Fruit fly (Drosophila melanogaster) whole organism, embryonic: ENCODE results near the gene CG7766.
A peak's percentile ranks its signal among the peaks of the same experiment; 100 is the strongest.

Experiments used
- B-H2 ChIP-seq: fragments of 200-800 bp; sonication (Bioruptor generic); optimal IDR thresholded peaks from 2 replicates; lab custom pipeline; 2018; ENCODE audit warnings: missing biosample characterization, mild to moderate bottlenecking, missing genetic modification characterization
- Bgb ChIP-seq: fragments of 200-800 bp; sonication (Bioruptor generic); IDR thresholded peaks from 2 replicates; pipeline ENCODE4 v1.3.6; 2022; ENCODE audit warnings: missing biosample characterization, missing genetic modification characterization; ENCODE audit not compliant: partially characterized antibody
- CG11723 ChIP-seq: fragments of 200-800 bp; sonication (Bioruptor generic); optimal IDR thresholded peaks from 2 replicates; lab custom pipeline; 2017; ENCODE audit warnings: missing biosample characterization, mild to moderate bottlenecking, missing genetic modification characterization
- CG12071 ChIP-seq: fragments of 200-800 bp; sonication (Bioruptor generic); optimal IDR thresholded peaks from 3 replicates; lab custom pipeline; 2018; ENCODE audit warnings: missing biosample characterization, mild to moderate bottlenecking, missing genetic modification characterization
- CG13775 ChIP-seq: fragments of 200-800 bp; sonication (Bioruptor generic); optimal IDR thresholded peaks from 3 replicates; lab custom pipeline; 2017; ENCODE audit warnings: missing biosample characterization, mild to moderate bottlenecking, missing genetic modification characterization
- CG16779 ChIP-seq: fragments of 200-800 bp; sonication (Bioruptor generic); IDR thresholded peaks from 2 replicates; pipeline ENCODE4 v1.3.6; 2022; ENCODE audit warnings: missing biosample characterization, missing genetic modification characterization
- CG17361 ChIP-seq: fragments of 200-800 bp; sonication (Bioruptor generic); IDR thresholded peaks from 3 replicates; pipeline ENCODE4 v1.3.6; 2022; ENCODE audit warnings: missing biosample characterization, missing genetic modification characterization
- CG2199 ChIP-seq: fragments of 200-800 bp; sonication (Bioruptor generic); IDR thresholded peaks from 3 replicates; pipeline ENCODE4 v1.3.6; 2022; ENCODE audit warnings: missing biosample characterization, missing genetic modification characterization
- CG31365 ChIP-seq: fragments of 200-800 bp; sonication (Bioruptor generic); optimal IDR thresholded peaks from 2 replicates; lab custom pipeline; 2018; ENCODE audit warnings: missing biosample characterization, mild to moderate bottlenecking, missing genetic modification characterization
- CG32532 ChIP-seq: fragments of 200-800 bp; sonication (Bioruptor generic); IDR thresholded peaks from 2 replicates; pipeline ENCODE4 v1.3.6; 2022; ENCODE audit warnings: missing biosample characterization, missing genetic modification characterization
- CG3407 ChIP-seq: fragments of 200-800 bp; sonication (Bioruptor generic); optimal IDR thresholded peaks from 2 replicates; lab custom pipeline; 2018; ENCODE audit warnings: missing biosample characterization, mild to moderate bottlenecking, missing genetic modification characterization
- CG34376 ChIP-seq: fragments of 200-800 bp; sonication (Bioruptor generic); optimal IDR thresholded peaks from 2 replicates; lab custom pipeline; 2018; ENCODE audit warnings: missing biosample characterization, mild to moderate bottlenecking, missing genetic modification characterization
- CG4404 ChIP-seq: fragments of 200-800 bp; sonication (Bioruptor generic); IDR thresholded peaks from 2 replicates; pipeline ENCODE4 v1.3.6; 2022; ENCODE audit warnings: missing biosample characterization, missing genetic modification characterization
- CG6254 ChIP-seq: fragments of 200-800 bp; sonication (Bioruptor generic); optimal IDR thresholded peaks from 3 replicates; lab custom pipeline; 2017; ENCODE audit warnings: mild to moderate bottlenecking, missing biosample characterization, missing genetic modification reagents, missing genetic modification characterization
- CG6854 ChIP-seq: fragments of 200-800 bp; sonication (Bioruptor generic); optimal IDR thresholded peaks from 3 replicates; lab custom pipeline; 2017; ENCODE audit warnings: missing biosample characterization, mild to moderate bottlenecking, missing genetic modification characterization
- CG8478 ChIP-seq: fragments of >200 bp; optimal IDR thresholded peaks from 2 replicates; lab custom pipeline; 2018
- CG9609 ChIP-seq: fragments of 200-800 bp; sonication (Bioruptor generic); optimal IDR thresholded peaks from 3 replicates; lab custom pipeline; 2016; ENCODE audit warnings: missing biosample characterization, missing genetic modification characterization
- Dad ChIP-seq: fragments of 200-800 bp; sonication (Bioruptor generic); optimal IDR thresholded peaks from 3 replicates; lab custom pipeline; 2016; ENCODE audit warnings: missing biosample characterization, missing genetic modification characterization
- Dp ChIP-seq: fragments of 200-800 bp; sonication (Bioruptor generic); optimal IDR thresholded peaks from 2 replicates; lab custom pipeline; 2018; ENCODE audit warnings: missing biosample characterization, mild to moderate bottlenecking, missing genetic modification characterization, moderate library complexity
- HLHmδ ChIP-seq: fragments of 200-800 bp; sonication (Bioruptor generic); optimal IDR thresholded peaks from 2 replicates; lab custom pipeline; 2018; ENCODE audit warnings: missing biosample characterization, mild to moderate bottlenecking, missing genetic modification characterization, moderate library complexity
- Hr78 ChIP-seq, 2 experiments: fragments of 200-800 bp in 1 of 2; fragments of >200 bp in 1 of 2; sonication (Bioruptor generic) in 1 of 2; optimal IDR thresholded peaks; 2 replicates each; lab custom pipeline; 2017 to 2019; ENCODE audit warnings: missing biosample characterization in 2 of 2, missing genetic modification characterization in 2 of 2, mild to moderate bottlenecking in 1 of 2, moderate library complexity in 1 of 2
- Med ChIP-seq: fragments of 200-800 bp; sonication (Bioruptor generic); peaks from one replicate; lab custom pipeline; 2016; ENCODE audit warnings: missing biosample characterization, missing genetic modification characterization, mild to moderate bottlenecking, inconsistent platforms, moderate library complexity
- NC2α ChIP-seq: fragments of 200-800 bp; sonication (Bioruptor generic); optimal IDR thresholded peaks from 2 replicates; lab custom pipeline; 2016; ENCODE audit warnings: missing biosample characterization, missing genetic modification characterization
- Nf-YA ChIP-seq: fragments of 200-800 bp; sonication (Bioruptor generic); IDR thresholded peaks from 2 replicates; pipeline ENCODE4 v1.3.6; 2022; ENCODE audit warnings: missing biosample characterization, missing genetic modification characterization
- Opbp ChIP-seq: fragments of 200-800 bp; sonication (Bioruptor generic); IDR thresholded peaks from 3 replicates; pipeline ENCODE4 v1.3.6; 2022; ENCODE audit warnings: missing biosample characterization, missing genetic modification characterization; ENCODE audit not compliant: partially characterized antibody
- Optix ChIP-seq: fragments of 200-800 bp; sonication (Bioruptor generic); IDR thresholded peaks from 3 replicates; pipeline ENCODE4 v1.3.6; 2022; ENCODE audit warnings: missing biosample characterization, missing genetic modification characterization
- PHDP ChIP-seq: fragments of 200-800 bp; sonication (Bioruptor generic); optimal IDR thresholded peaks from 3 replicates; lab custom pipeline; 2018; ENCODE audit warnings: missing biosample characterization, mild to moderate bottlenecking, missing genetic modification characterization, moderate library complexity
- Usf ChIP-seq: fragments of 200-800 bp; sonication (Bioruptor generic); optimal IDR thresholded peaks from 2 replicates; lab custom pipeline; 2017; ENCODE audit warnings: missing genotype, missing biosample characterization, missing genetic modification characterization
- Xbp1 ChIP-seq: fragments of 200-800 bp; sonication (Bioruptor generic); optimal IDR thresholded peaks from 3 replicates; lab custom pipeline; 2016; ENCODE audit warnings: missing biosample characterization, mild to moderate bottlenecking, missing genetic modification characterization
- aop ChIP-seq: fragments of 200-800 bp; sonication (Bioruptor generic); IDR thresholded peaks from 2 replicates; pipeline ENCODE4 v1.3.6; 2022; ENCODE audit warnings: missing biosample characterization, missing genetic modification characterization
- bcd ChIP-seq: fragments of 200-800 bp; sonication (Bioruptor generic); optimal IDR thresholded peaks from 2 replicates; lab custom pipeline; 2017; ENCODE audit warnings: missing biosample characterization, mild to moderate bottlenecking, missing genetic modification characterization
- chm ChIP-seq: fragments of 200-800 bp; sonication (Bioruptor generic); IDR thresholded peaks from 2 replicates; pipeline ENCODE4 v1.3.6; 2022; ENCODE audit warnings: missing biosample characterization, missing genetic modification characterization
- croc ChIP-seq: fragments of 200-800 bp; sonication (Bioruptor generic); conservative IDR thresholded peaks from 3 replicates; pipeline ENCODE4 v1.3.6; 2022; ENCODE audit warnings: missing biosample characterization, missing genetic modification characterization
- dati ChIP-seq: fragments of 200-800 bp; sonication (Bioruptor generic); IDR thresholded peaks from 2 replicates; pipeline ENCODE4 v1.3.6; 2022; ENCODE audit warnings: missing biosample characterization, missing genetic modification characterization
- dm ChIP-seq: fragments of 200-800 bp; sonication (Bioruptor generic); optimal IDR thresholded peaks from 3 replicates; lab custom pipeline; 2016; ENCODE audit warnings: missing biosample characterization, missing genetic modification characterization
- ems ChIP-seq: fragments of 200-800 bp; sonication (Bioruptor generic); optimal IDR thresholded peaks from 3 replicates; lab custom pipeline; 2016; ENCODE audit warnings: missing biosample characterization, missing genetic modification characterization
- eve ChIP-seq, 2 experiments: fragments of >200 bp; optimal IDR thresholded peaks; 2 replicates each; lab custom pipeline; 2017; ENCODE audit warnings: missing biosample characterization in 2 of 2, missing genetic modification characterization in 2 of 2
- fd102C ChIP-seq: fragments of 200-800 bp; sonication (Bioruptor generic); optimal IDR thresholded peaks from 2 replicates; lab custom pipeline; 2018; ENCODE audit warnings: missing biosample characterization, mild to moderate bottlenecking, missing genetic modification characterization, moderate library complexity
- gro ChIP-seq: fragments of 200-800 bp; sonication (Bioruptor generic); optimal IDR thresholded peaks from 2 replicates; lab custom pipeline; 2016; ENCODE audit warnings: missing biosample characterization, missing genetic modification characterization
- kay ChIP-seq: fragments of 200-800 bp; sonication (Bioruptor generic); optimal IDR thresholded peaks from 2 replicates; lab custom pipeline; 2016; ENCODE audit warnings: missing biosample characterization, missing genetic modification characterization
- lbe ChIP-seq: fragments of 200-800 bp; sonication (Bioruptor generic); optimal IDR thresholded peaks from 2 replicates; lab custom pipeline; 2016; ENCODE audit warnings: missing biosample characterization, mild to moderate bottlenecking, missing genetic modification characterization
- nom ChIP-seq: fragments of 200-800 bp; sonication (Bioruptor generic); optimal IDR thresholded peaks from 2 replicates; lab custom pipeline; 2017; ENCODE audit warnings: missing biosample characterization, missing genetic modification characterization, mild to moderate bottlenecking, moderate library complexity, missing genetic modification reagents
- odd ChIP-seq: fragments of 200-800 bp; sonication (Bioruptor generic); optimal IDR thresholded peaks from 2 replicates; lab custom pipeline; 2017; ENCODE audit warnings: missing biosample characterization, mild to moderate bottlenecking, missing genetic modification characterization
- pzg ChIP-seq: fragments of 200-800 bp; sonication (Bioruptor generic); optimal IDR thresholded peaks from 3 replicates; lab custom pipeline; 2018; ENCODE audit warnings: missing biosample characterization, mild to moderate bottlenecking, missing genetic modification characterization, moderate library complexity
- schlank ChIP-seq: fragments of 200-800 bp; sonication (Bioruptor generic); optimal IDR thresholded peaks from 2 replicates; lab custom pipeline; 2018; ENCODE audit warnings: missing biosample characterization, mild to moderate bottlenecking, missing genetic modification characterization
- sim ChIP-seq: fragments of 200-800 bp; sonication (Bioruptor generic); IDR thresholded peaks from 2 replicates; pipeline ENCODE4 v1.3.6; 2022; ENCODE audit warnings: missing biosample characterization, missing genetic modification characterization
- so ChIP-seq: fragments of 200-800 bp; sonication (Bioruptor generic); IDR thresholded peaks from 3 replicates; pipeline ENCODE4 v1.3.6; 2022; ENCODE audit warnings: missing biosample characterization, missing genetic modification characterization
- tap ChIP-seq: fragments of 200-800 bp; optimal IDR thresholded peaks from 3 replicates; lab custom pipeline; 2019; ENCODE audit warnings: missing biosample characterization, mild to moderate bottlenecking, missing genetic modification characterization, moderate library complexity
- tin ChIP-seq: fragments of 200-800 bp; sonication (Bioruptor generic); optimal IDR thresholded peaks from 3 replicates; lab custom pipeline; 2016; ENCODE audit warnings: missing biosample characterization, missing genetic modification characterization
- tna ChIP-seq: fragments of 200-800 bp; sonication (Bioruptor generic); IDR thresholded peaks from 2 replicates; pipeline ENCODE4 v1.3.6; 2022; ENCODE audit warnings: missing biosample characterization, missing genetic modification characterization; ENCODE audit not compliant: partially characterized antibody

CG7766 gene

dm6 chrX:9136776-9137550 lies 33.4 kb upstream of the CG7766 start (continued):
- TF ChIP-seq so (no peak), CG4404 (GFP tag; lab: Robert Waterston, UW) (no peak), CG13775 (GFP tag; lab: Kevin White, UChicago) (peak; percentile 16), CG8478 (lab: Kevin White, UChicago) (no peak), HLHmδ (GFP tag; lab: Kevin White, UChicago) (no peak), dm (GFP tag; lab: Kevin White, UChicago) (peak; percentile 5), Dp (GFP tag; lab: Kevin White, UChicago) (no peak), Bgb (no peak), dati (GFP tag; lab: Robert Waterston, UW) (no peak), CG6854 (no peak), CG12071 (peak; percentile 31), Optix (no peak), fd102C (GFP tag; lab: Kevin White, UChicago) (no peak), schlank (no peak), PHDP (tag; lab: Kevin White, UChicago) (peak; percentile 62), Dad (GFP tag; lab: Kevin White, UChicago) (peak; percentile 4), B-H2 (GFP tag; lab: Kevin White, UChicago) (no peak), bcd (GFP tag; lab: Kevin White, UChicago) (peak; percentile 31), Xbp1 (GFP tag; lab: Kevin White, UChicago) (peak; percentile 55), Med (GFP tag; lab: Kevin White, UChicago) (peak; percentile 89), NC2α (GFP tag; lab: Kevin White, UChicago) (peak; percentile 4), Opbp (GFP tag; lab: Robert Waterston, UW) (no peak), pzg (GFP tag; lab: Kevin White, UChicago) (no peak), CG9609 (GFP tag; lab: Kevin White, UChicago) (peak; percentile 46), CG32532 (GFP tag; lab: Robert Waterston, UW) (peak; percentile 26; the same call in 1 of the 2 replicates), eve (GFP tag; optimal IDR thresholded peaks at IDR 0.05; lab: Kevin White, UChicago) (no peak), croc (GFP tag; lab: Robert Waterston, UW) (no peak), gro (GFP tag; lab: Kevin White, UChicago) (no peak), kay (GFP tag; lab: Kevin White, UChicago) (no peak), ems (peak; percentile 14), nom (GFP tag; lab: Kevin White, UChicago) (no peak), odd (GFP tag; lab: Kevin White, UChicago) (no peak), CG31365 (tag; lab: Kevin White, UChicago) (no peak), lbe (GFP tag; lab: Kevin White, UChicago) (no peak), CG11723 (GFP tag; lab: Kevin White, UChicago) (peak; percentile 13), aop (no peak), chm (GFP tag; lab: Robert Waterston, UW) (no peak), Nf-YA (GFP tag; lab: Robert Waterston, UW) (no peak), CG34376 (GFP tag; lab: Kevin White, UChicago) (no peak), CG6254 (GFP tag; lab: Kevin White, UChicago) (no peak), Usf (GFP tag; lab: Kevin White, UChicago) (no peak), sim (GFP tag; lab: Robert Waterston, UW) (no peak), CG17361 (GFP tag; lab: Robert Waterston, UW) (peak; percentile 65), CG16779 (GFP tag; lab: Robert Waterston, UW) (no peak), Hr78 (GFP tag; optimal IDR thresholded peaks at IDR 0.05; lab: Kevin White, UChicago) (no peak), CG3407 (GFP tag; lab: Kevin White, UChicago) (peak; percentile 25), tna (GFP tag; lab: Robert Waterston, UW) (no peak), tin (peak; percentile 37), tap (tag; lab: Kevin White, UChicago) (peak; percentile 37), CG2199 (no peak)
